Worm (Caenorhabditis elegans) whole organism, young adult: ENCODE measurements around the gene clec-234.

Source experiments
- B0336.3 ChIP-seq: fragments of 200-800 bp; sonication (Bioruptor generic); IDR thresholded peaks from 2 replicates; pipeline ENCODE4 v1.3.6; 2022; ENCODE audit warnings: missing genetic modification characterization, missing compliant biosample characterization
- C06A6.2 ChIP-seq: fragments of 200-800 bp; sonication (Bioruptor generic); conservative IDR thresholded peaks from 2 replicates; pipeline ENCODE4 v1.3.6; 2022; ENCODE audit warnings: missing genetic modification characterization, missing compliant biosample characterization
- F33H1.4 ChIP-seq: fragments of 200-800 bp; sonication (Bioruptor generic); IDR thresholded peaks from 2 replicates; pipeline ENCODE4 v1.3.6; 2022; ENCODE audit warnings: missing genetic modification reagents, missing genetic modification characterization, missing compliant biosample characterization
- F37B4.10 ChIP-seq: fragments of 200-800 bp; sonication (Bioruptor generic); IDR thresholded peaks from 2 replicates; pipeline ENCODE4 v1.3.6; 2022; ENCODE audit warnings: missing genetic modification characterization, missing compliant biosample characterization
- F55B11.4 ChIP-seq: sonication (generic microtip); optimal IDR thresholded peaks from 2 replicates; lab custom pipeline; 2016; ENCODE audit warnings: missing compliant biosample characterization, missing genetic modification characterization, borderline replicate concordance; ENCODE audit not compliant: insufficient read depth
- F57A8.1 ChIP-seq: fragments of 200-800 bp; sonication (Bioruptor generic); optimal IDR thresholded peaks from 2 replicates; lab custom pipeline; 2018; ENCODE audit warnings: mild to moderate bottlenecking, missing genetic modification characterization, moderate library complexity, missing compliant biosample characterization
- F57C9.4 ChIP-seq: sonication (generic microtip); optimal IDR thresholded peaks from 2 replicates; lab custom pipeline; 2017; ENCODE audit warnings: mild to moderate bottlenecking, missing genetic modification characterization, missing compliant biosample characterization
- Y53F4B.3 ChIP-seq: fragments of 200-800 bp; sonication (Bioruptor generic); IDR thresholded peaks from 2 replicates; pipeline ENCODE4 v1.3.6; 2022; ENCODE audit warnings: missing genetic modification reagents, missing genetic modification characterization, missing compliant biosample characterization
- Y53G8AR.9 ChIP-seq: fragments of 200-800 bp; sonication (Bioruptor generic); conservative IDR thresholded peaks from 2 replicates; pipeline ENCODE4 v1.3.6; 2022; ENCODE audit warnings: missing genetic modification reagents, missing genetic modification characterization, missing compliant biosample characterization
- Y56A3A.18 ChIP-seq: fragments of 200-800 bp; sonication (Bioruptor generic); IDR thresholded peaks from 2 replicates; pipeline ENCODE4 v1.3.6; 2022; ENCODE audit warnings: missing genetic modification reagents, missing genetic modification characterization, missing compliant biosample characterization
- Y79H2A.3 ChIP-seq: fragments of 200-800 bp; sonication (Bioruptor generic); conservative IDR thresholded peaks from 2 replicates; pipeline ENCODE4 v1.3.6; 2022; ENCODE audit warnings: missing genetic modification reagents, missing genetic modification characterization, missing compliant biosample characterization
- ama-1 ChIP-seq, 3 experiments: fragments of 150-350 bp in 1 of 3; sonication (generic microtip) in 2 of 3; optimal IDR thresholded peaks; 2 replicates each; lab custom pipeline; 2014 to 2018; ENCODE audit warnings: missing biosample characterization in 2 of 3, missing genetic modification characterization in 2 of 3, missing genetic modification reagents in 2 of 3
- atf-7 ChIP-seq: sonication (generic microtip); optimal IDR thresholded peaks from 2 replicates; lab custom pipeline; 2017; ENCODE audit warnings: mild to moderate bottlenecking, missing genetic modification characterization, missing compliant biosample characterization
- athp-1 ChIP-seq: sonication (generic microtip); optimal IDR thresholded peaks from 2 replicates; lab custom pipeline; 2017; ENCODE audit warnings: mild to moderate bottlenecking, missing genetic modification characterization, missing compliant biosample characterization
- bed-1 ChIP-seq: fragments of 200-800 bp; sonication (Bioruptor generic); IDR thresholded peaks from 2 replicates; pipeline ENCODE4 v1.3.6; 2022; ENCODE audit warnings: missing genetic modification reagents, missing genetic modification characterization, missing compliant biosample characterization
- ccch-3 ChIP-seq: fragments of 200-800 bp; sonication (Bioruptor generic); optimal IDR thresholded peaks from 2 replicates; lab custom pipeline; 2018; ENCODE audit warnings: mild to moderate bottlenecking, missing genetic modification characterization, missing compliant biosample characterization
- ceh-27 ChIP-seq: fragments of 200-800 bp; sonication (Bioruptor generic); optimal IDR thresholded peaks from 2 replicates; lab custom pipeline; 2018; ENCODE audit warnings: mild to moderate bottlenecking, missing genetic modification characterization, moderate library complexity, missing compliant biosample characterization
- ceh-79 ChIP-seq: sonication (generic microtip); optimal IDR thresholded peaks from 2 replicates; lab custom pipeline; 2017; ENCODE audit warnings: mild to moderate bottlenecking, missing genetic modification characterization, missing compliant biosample characterization
- ceh-91 ChIP-seq: fragments of 200-800 bp; sonication (Bioruptor generic); IDR thresholded peaks from 2 replicates; pipeline ENCODE4 v1.3.6; 2022; ENCODE audit warnings: missing genetic modification reagents, missing genetic modification characterization, missing compliant biosample characterization
- chd-7 ChIP-seq: sonication (generic microtip); optimal IDR thresholded peaks from 2 replicates; lab custom pipeline; 2016; ENCODE audit warnings: mild to moderate bottlenecking, missing genetic modification characterization, moderate library complexity, missing compliant biosample characterization
- egl-44 ChIP-seq: fragments of 200-800 bp; sonication (Bioruptor generic); IDR thresholded peaks from 2 replicates; pipeline ENCODE4 v1.3.6; 2022; ENCODE audit warnings: missing genetic modification reagents, missing genetic modification characterization, missing compliant biosample characterization
- egrh-3 ChIP-seq: fragments of 200-800 bp; sonication (Bioruptor generic); IDR thresholded peaks from 2 replicates; pipeline ENCODE4 v1.3.6; 2022; ENCODE audit warnings: missing genetic modification reagents, missing genetic modification characterization, missing compliant biosample characterization
- ekl-4 ChIP-seq: fragments of 200-800 bp; sonication (Bioruptor generic); IDR thresholded peaks from 2 replicates; pipeline ENCODE4 v1.3.6; 2022; ENCODE audit warnings: missing genetic modification reagents, missing genetic modification characterization, missing compliant biosample characterization
- ets-4 ChIP-seq: fragments of 200-800 bp; sonication (Bioruptor generic); optimal IDR thresholded peaks from 2 replicates; lab custom pipeline; 2018; ENCODE audit warnings: mild to moderate bottlenecking, missing genetic modification characterization, missing compliant biosample characterization
- him-1 ChIP-seq: sonication (generic microtip); optimal IDR thresholded peaks from 2 replicates; lab custom pipeline; 2016; ENCODE audit warnings: missing genotype, missing genetic modification reagents, missing genetic modification characterization, missing compliant biosample characterization
- hlh-12 ChIP-seq: sonication (generic microtip); optimal IDR thresholded peaks from 2 replicates; lab custom pipeline; 2016; ENCODE audit warnings: missing genetic modification characterization, missing compliant biosample characterization
- hlh-26 ChIP-seq: fragments of 200-800 bp; sonication (Bioruptor generic); conservative IDR thresholded peaks from 2 replicates; pipeline ENCODE4 v1.3.6; 2022; ENCODE audit warnings: missing genetic modification reagents, missing genetic modification characterization, missing compliant biosample characterization
- hmg-1.2 ChIP-seq: fragments of 200-800 bp; sonication (Bioruptor generic); IDR thresholded peaks from 2 replicates; pipeline ENCODE4 v1.3.6; 2022; ENCODE audit warnings: missing genetic modification reagents, missing genetic modification characterization, missing compliant biosample characterization
- lag-1 ChIP-seq: fragments of 200-800 bp; sonication (Bioruptor generic); IDR thresholded peaks from 2 replicates; pipeline ENCODE4 v1.3.6; 2022; ENCODE audit warnings: missing genetic modification reagents, missing genetic modification characterization, missing compliant biosample characterization
- let-526 ChIP-seq: fragments of 200-800 bp; sonication (Bioruptor generic); IDR thresholded peaks from 2 replicates; pipeline ENCODE4 v1.3.6; 2022; ENCODE audit warnings: missing genetic modification reagents, missing genetic modification characterization, missing compliant biosample characterization
- lin-54 ChIP-seq: fragments of 200-800 bp; sonication (Bioruptor generic); optimal IDR thresholded peaks from 2 replicates; lab custom pipeline; 2018; ENCODE audit warnings: mild to moderate bottlenecking, missing genetic modification characterization, missing compliant biosample characterization
- lsy-27 ChIP-seq: sonication (generic microtip); optimal IDR thresholded peaks from 2 replicates; lab custom pipeline; 2017; ENCODE audit warnings: missing genetic modification characterization, mild to moderate bottlenecking, missing compliant biosample characterization, antibody characterized with exemption, missing genotype, borderline replicate concordance; ENCODE audit not compliant: insufficient read depth
- madf-6 ChIP-seq: fragments of 200-800 bp; sonication (Bioruptor generic); IDR thresholded peaks from 2 replicates; pipeline ENCODE4 v1.3.6; 2022; ENCODE audit warnings: missing genetic modification reagents, missing genetic modification characterization, missing compliant biosample characterization
- nfya-1 ChIP-seq: sonication (generic microtip); optimal IDR thresholded peaks from 2 replicates; lab custom pipeline; 2017; ENCODE audit warnings: antibody characterized with exemption, missing compliant biosample characterization, missing genetic modification characterization, borderline replicate concordance; ENCODE audit not compliant: insufficient read depth
- nfyb-1 ChIP-seq: fragments of 200-800 bp; sonication (Bioruptor generic); IDR thresholded peaks from 2 replicates; pipeline ENCODE4 v1.3.6; 2022; ENCODE audit warnings: missing genetic modification reagents, missing genetic modification characterization, missing compliant biosample characterization
- nhr-120 ChIP-seq: fragments of 200-800 bp; sonication (Bioruptor generic); IDR thresholded peaks from 2 replicates; pipeline ENCODE4 v1.3.6; 2022; ENCODE audit warnings: missing genetic modification characterization, missing compliant biosample characterization
- pha-4 ChIP-seq: fragments of 150-350 bp; sonication (generic microtip); optimal IDR thresholded peaks from 2 replicates; lab custom pipeline; 2014; ENCODE audit warnings: missing biosample characterization, missing genetic modification reagents, missing genetic modification characterization
- snpc-1.1 ChIP-seq: sonication (generic microtip); optimal IDR thresholded peaks from 2 replicates; lab custom pipeline; 2017; ENCODE audit warnings: missing genetic modification characterization, mild to moderate bottlenecking, missing compliant biosample characterization, antibody characterized with exemption, moderate library complexity, missing genotype, missing genetic modification reagents; ENCODE audit not compliant: insufficient read depth
- snpc-4 ChIP-seq, 5 experiments: fragments of 150-350 bp in 1 of 5; sonication (generic microtip) in 4 of 5; optimal IDR thresholded peaks; 2 replicates each; lab custom pipeline; 2014 to 2018; ENCODE audit warnings: missing genetic modification characterization in 5 of 5, missing biosample characterization in 3 of 5, antibody characterized with exemption in 2 of 5, mild to moderate bottlenecking in 2 of 5, missing compliant biosample characterization in 2 of 5, missing genotype in 2 of 5, moderate library complexity in 2 of 5, missing genetic modification reagents in 1 of 5
- somi-1 ChIP-seq: fragments of 200-800 bp; sonication (Bioruptor generic); optimal IDR thresholded peaks from 2 replicates; lab custom pipeline; 2018; ENCODE audit warnings: mild to moderate bottlenecking, missing genetic modification characterization, missing compliant biosample characterization
- sptf-2 ChIP-seq: fragments of 200-800 bp; sonication (Bioruptor generic); optimal IDR thresholded peaks from 2 replicates; lab custom pipeline; 2018; ENCODE audit warnings: mild to moderate bottlenecking, missing genetic modification characterization, missing compliant biosample characterization
- tbp1 ChIP-seq: fragments of 200-800 bp; sonication (Bioruptor generic); optimal IDR thresholded peaks from 2 replicates; lab custom pipeline; 2018; ENCODE audit warnings: mild to moderate bottlenecking, missing genetic modification characterization, missing compliant biosample characterization
- ztf-18 ChIP-seq: sonication (generic microtip); optimal IDR thresholded peaks from 2 replicates; lab custom pipeline; 2016; ENCODE audit warnings: missing genotype, mild to moderate bottlenecking, missing genetic modification characterization, missing compliant biosample characterization
- ztf-22 ChIP-seq: fragments of 200-800 bp; sonication (Bioruptor generic); optimal IDR thresholded peaks from 2 replicates; lab custom pipeline; 2018; ENCODE audit warnings: mild to moderate bottlenecking, missing genetic modification characterization, moderate library complexity, missing compliant biosample characterization
- ztf-28 ChIP-seq: fragments of 200-800 bp; sonication (Bioruptor generic); IDR thresholded peaks from 2 replicates; pipeline ENCODE4 v1.3.6; 2022; ENCODE audit warnings: missing genetic modification reagents, missing genetic modification characterization, missing compliant biosample characterization

clec-234 gene

DNA sequence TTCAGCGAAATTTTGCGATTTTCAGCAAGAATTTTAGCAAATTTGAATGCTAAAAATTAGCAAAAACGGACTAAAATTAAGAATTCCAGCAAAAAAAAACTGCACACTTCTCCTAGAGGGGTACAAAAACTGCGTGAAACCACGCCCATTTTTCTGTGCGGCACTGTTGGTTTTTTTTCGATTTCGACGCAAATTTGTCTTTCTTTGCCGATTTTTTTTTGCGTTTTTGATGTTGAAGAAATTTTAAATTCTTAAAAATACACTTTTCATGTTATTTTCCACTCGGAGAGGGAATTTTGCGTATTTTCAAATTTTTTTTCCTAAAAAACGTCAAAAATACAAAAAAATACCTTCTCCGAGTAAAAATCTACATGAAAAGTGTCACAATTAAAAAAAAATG lies 29.4 kb downstream of the clec-234 start, which contains the start of gene syp-1:
Gene syp-1, plus strand, starts transcription at position 301 of the 400 bp plus-strand sequence.
- TF ChIP-seq hlh-26 (GFP tag; lab: Robert Waterston, UW) (no peak), let-526 (GFP tag; lab: Robert Waterston, UW) (no peak), lsy-27 (tag; lab: Kevin White, UChicago) (no peak), nhr-120 (GFP tag; lab: Robert Waterston, UW) (no peak), chd-7 (tag; lab: Kevin White, UChicago) (no peak), ceh-79 (tag; lab: Kevin White, UChicago) (no peak), Y53F4B.3 (GFP tag; lab: Robert Waterston, UW) (no peak), F55B11.4 (tag; lab: Kevin White, UChicago) (no peak), ceh-27 (no peak), him-1 (tag; lab: Kevin White, UChicago) (no peak), egrh-3 (GFP tag; lab: Robert Waterston, UW) (no peak), C06A6.2 (no peak), hmg-1.2 (GFP tag; lab: Robert Waterston, UW) (no peak), Y79H2A.3 (GFP tag; lab: Robert Waterston, UW) (no peak), ztf-18 (tag; lab: Kevin White, UChicago) (no peak), ceh-91 (GFP tag; lab: Robert Waterston, UW) (no peak), madf-6 (GFP tag; lab: Robert Waterston, UW) (no peak)
- TF ChIP-seq, all 124 proteins: peak for 0

DNA sequence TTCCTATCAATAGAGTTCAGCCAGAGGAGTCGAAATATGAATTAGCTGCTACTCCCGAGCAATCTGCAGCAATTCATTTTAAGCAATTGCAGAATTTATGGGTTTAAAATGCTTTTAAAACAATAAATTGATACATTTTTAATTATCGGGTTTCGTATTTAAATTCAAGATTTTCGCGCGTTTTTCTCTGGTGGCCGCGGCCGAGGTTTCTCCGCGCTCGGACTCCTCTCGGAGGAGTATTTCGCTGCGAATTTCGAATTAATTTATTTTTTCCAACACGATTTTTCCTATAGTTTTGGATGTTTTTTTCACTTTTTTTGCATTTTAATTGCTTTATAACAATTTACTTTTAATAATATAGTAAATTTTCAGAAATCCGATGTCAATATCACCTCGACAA lies 31.9 kb downstream of the clec-234 start, which contains the start of gene F13A7.14:
Gene F13A7.14, plus strand, starts transcription at position 373 of the 400 bp plus-strand sequence.
- TF ChIP-seq madf-6 (GFP tag; lab: Robert Waterston, UW) = peak; percentile 82
- no peak for TF ChIP-seq ztf-22 (GFP tag; lab: Kevin White, UChicago)
- no peak for TF ChIP-seq Y79H2A.3 (GFP tag; lab: Robert Waterston, UW)
- TF ChIP-seq Y53G8AR.9 = no peak; the same call in 1 of the 2 replicates
- TF ChIP-seq hlh-12 (tag; lab: Kevin White, UChicago) = no peak
- no peak for TF ChIP-seq ccch-3 (GFP tag; lab: Kevin White, UChicago)
- no peak for TF ChIP-seq hmg-1.2 (GFP tag; lab: Robert Waterston, UW)
- TF ChIP-seq F37B4.10 (GFP tag; lab: Robert Waterston, UW) = no peak
- TF ChIP-seq B0336.3 (GFP tag; lab: Robert Waterston, UW) = 0 out of 2 replicates have a peak, but pooled peaks have one; percentile 29
- TF ChIP-seq sptf-2 (GFP tag; lab: Kevin White, UChicago) = no peak
- no peak for TF ChIP-seq snpc-1.1 (tag; lab: Kevin White, UChicago)
- TF ChIP-seq ceh-27 = peak; percentile 80
- no peak for TF ChIP-seq F57C9.4 (tag; lab: Kevin White, UChicago)
- TF ChIP-seq ztf-28 (GFP tag; lab: Robert Waterston, UW) = no peak
- peak; percentile 28 for TF ChIP-seq tbp1 (GFP tag; lab: Kevin White, UChicago)
- no peak for TF ChIP-seq Y56A3A.18 (GFP tag; lab: Robert Waterston, UW)
- peak; percentile 89 for TF ChIP-seq lin-54 (GFP tag; lab: Kevin White, UChicago)
- no peak for TF ChIP-seq ekl-4
- no peak for TF ChIP-seq bed-1 (GFP tag; lab: Robert Waterston, UW)
- TF ChIP-seq somi-1 (GFP tag; lab: Kevin White, UChicago) = peak; percentile 2
- no peak for TF ChIP-seq ama-1 (optimal IDR thresholded peaks at IDR 0.05; lab: Kevin White, UChicago)
- no peak for TF ChIP-seq ama-1 (GFP tag; optimal IDR thresholded peaks at IDR 0.05; lab: Kevin White, UChicago)
- peak; percentile 51 for TF ChIP-seq F33H1.4 (GFP tag; lab: Robert Waterston, UW)
- no peak for TF ChIP-seq hlh-26 (GFP tag; lab: Robert Waterston, UW)
- no peak for TF ChIP-seq atf-7 (tag; lab: Kevin White, UChicago)
- no peak for TF ChIP-seq nfyb-1
- TF ChIP-seq egl-44 = peak; percentile 17; the same call in 1 of the 2 replicates
- no peak for TF ChIP-seq ets-4 (GFP tag; lab: Kevin White, UChicago)
- peak; percentile 42 for TF ChIP-seq athp-1 (tag; lab: Kevin White, UChicago)
- TF ChIP-seq lag-1 (GFP tag; lab: Robert Waterston, UW) = no peak
- TF ChIP-seq snpc-4 (GFP tag; optimal IDR thresholded peaks at IDR 0.05; lab: Kevin White, UChicago) = no peak
- TF ChIP-seq snpc-4 (tag; optimal IDR thresholded peaks at IDR 0.05; lab: Kevin White, UChicago) = peak in 3 of 4 experiments; percentile 53 to 72 (median 69)
- no peak for TF ChIP-seq nfya-1 (tag; lab: Kevin White, UChicago)
- TF ChIP-seq pha-4 = no peak
- peak; percentile 47 for TF ChIP-seq chd-7 (tag; lab: Kevin White, UChicago)
- TF ChIP-seq F57A8.1 (GFP tag; lab: Kevin White, UChicago) = no peak
